Fruit fly (Drosophila melanogaster): Measurements from ENCODE around the gene tomb.

tomb gene

DNA sequence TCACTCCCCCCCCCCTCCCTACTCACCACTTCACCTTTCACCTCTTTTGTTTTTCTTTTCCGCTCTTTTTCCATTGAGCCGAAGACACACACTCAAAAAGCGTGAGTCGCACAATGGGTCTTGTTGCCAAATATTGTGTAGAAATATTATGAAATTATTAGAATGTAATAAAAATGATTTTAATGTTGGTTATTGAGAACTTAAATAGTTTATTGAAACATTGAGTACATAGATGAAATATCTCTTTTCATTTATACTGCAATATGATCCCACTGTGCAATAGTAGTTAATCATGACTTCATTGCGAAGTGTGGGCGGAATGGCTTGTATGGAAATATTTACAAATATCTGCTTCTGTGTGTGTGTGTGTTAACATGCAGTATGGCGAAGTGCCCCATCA, 30.5 kb upstream of the tomb start (continued):
- TF ChIP-seq CG3919 (GFP tag; optimal IDR thresholded peaks at IDR 0.05) (peak; percentile 38), pdm3 (GFP tag; optimal IDR thresholded peaks at IDR 0.05) (peak; percentile 43), Blimp-1 (GFP tag; optimal IDR thresholded peaks at IDR 0.05) (no peak), Hr4 (GFP tag; optimal IDR thresholded peaks at IDR 0.05) (peak; percentile 58), CG15336 (GFP tag; IDR thresholded peaks at IDR 0.05) (peak; percentile 88), CG1621 (tag; optimal IDR thresholded peaks at IDR 0.05) (peak; percentile 41), fd59A (GFP tag; optimal IDR thresholded peaks at IDR 0.05) (peak; percentile 19), net (GFP tag; optimal IDR thresholded peaks at IDR 0.05) (peak; percentile 15), OdsH (GFP tag; optimal IDR thresholded peaks at IDR 0.05) (peak; percentile 46)

dm6 chr2L:5558809-5559392, 22.3 kb upstream of the tomb start, which contains the start of gene GluRIIB:
GluRIIB (plus strand) TSS chr2L:5559342.
- no peak for TF ChIP-seq Gug (GFP tag; IDR thresholded peaks at IDR 0.05)
- TF ChIP-seq Sox14 (GFP tag; optimal IDR thresholded peaks at IDR 0.05), result no peak
- TF ChIP-seq CG8319 (GFP tag; optimal IDR thresholded peaks at IDR 0.05), result no peak
- TF ChIP-seq CG6163 (GFP tag; IDR thresholded peaks at IDR 0.05), result no peak
- no peak for TF ChIP-seq dac (GFP tag; optimal IDR thresholded peaks at IDR 0.05)
- TF ChIP-seq CG31627 (GFP tag; optimal IDR thresholded peaks at IDR 0.05), result no peak
- TF ChIP-seq CG8119 (GFP tag; IDR thresholded peaks at IDR 0.05), result no peak
- TF ChIP-seq vri (GFP tag; optimal IDR thresholded peaks at IDR 0.05), result no peak
- TF ChIP-seq CG6276 (GFP tag; optimal IDR thresholded peaks at IDR 0.05), result no peak
- no peak for TF ChIP-seq Blimp-1 (GFP tag; optimal IDR thresholded peaks at IDR 0.05)
- TF ChIP-seq CG4318 (GFP tag; optimal IDR thresholded peaks at IDR 0.05), result no peak
- TF ChIP-seq cyc (GFP tag; optimal IDR thresholded peaks at IDR 0.05), result no peak
- TF ChIP-seq CG6808 (GFP tag; optimal IDR thresholded peaks at IDR 0.05), result no peak
- no peak for TF ChIP-seq CG8632 (GFP tag; optimal IDR thresholded peaks at IDR 0.05)

- TF ChIP-seq CG7368 (GFP tag; optimal IDR thresholded peaks at IDR 0.05) (no peak), cyc (GFP tag; optimal IDR thresholded peaks at IDR 0.05) (no peak), dsx (GFP tag; optimal IDR thresholded peaks at IDR 0.05; ENCODE audit: poor library complexity, severe bottlenecking) (no peak), CG8119 (GFP tag; IDR thresholded peaks at IDR 0.05) (no peak), CG10631 (GFP tag; optimal IDR thresholded peaks at IDR 0.05) (no peak), CG32006 (GFP tag; optimal IDR thresholded peaks at IDR 0.05) (no peak), Smox (GFP tag; optimal IDR thresholded peaks at IDR 0.05) (no peak), esn (GFP tag; optimal IDR thresholded peaks at IDR 0.05) (no peak)
These were observed 18.3 kb upstream of the tomb start, which contains the start of gene GluRIIA for dm6 chr2L:5554818-5555217. GluRIIA (plus strand) TSS chr2L:5555072.

dm6 chr2L:5553750-5554149, 17.2 kb upstream of the tomb start, which contains the start of the genes CG14013 and CG14017:
CG14013 (minus strand) TSS chr2L:5553850.
CG14017 (plus strand) TSS chr2L:5553897.
- TF ChIP-seq CG3919 (GFP tag; optimal IDR thresholded peaks at IDR 0.05) (no peak), CG10631 (GFP tag; optimal IDR thresholded peaks at IDR 0.05) (no peak), CG8119 (GFP tag; IDR thresholded peaks at IDR 0.05) (no peak), CG7368 (GFP tag; optimal IDR thresholded peaks at IDR 0.05) (no peak), CG9139 (GFP tag; optimal IDR thresholded peaks at IDR 0.05) (no peak), Ets96B (tag; optimal IDR thresholded peaks at IDR 0.05) (no peak), dsx (GFP tag; optimal IDR thresholded peaks at IDR 0.05; ENCODE audit: poor library complexity, severe bottlenecking) (no peak), CG4318 (GFP tag; optimal IDR thresholded peaks at IDR 0.05) (no peak), lz (GFP tag; optimal IDR thresholded peaks at IDR 0.05) (no peak), CG6276 (GFP tag; optimal IDR thresholded peaks at IDR 0.05) (no peak), ss (GFP tag; optimal IDR thresholded peaks at IDR 0.05) (no peak), Blimp-1 (GFP tag; optimal IDR thresholded peaks at IDR 0.05) (no peak)

dm6 chr2L:5551538-5551937, 15.0 kb upstream of the tomb start, which contains the start of gene CG18269:
CG18269 (plus strand) TSS chr2L:5551838.
- no peak for TF ChIP-seq topi (GFP tag; optimal IDR thresholded peaks at IDR 0.05)
- no peak for TF ChIP-seq CG11294 (GFP tag; IDR thresholded peaks at IDR 0.05)
- no peak for TF ChIP-seq vri (GFP tag; optimal IDR thresholded peaks at IDR 0.05)
- TF ChIP-seq pdm3 (GFP tag; optimal IDR thresholded peaks at IDR 0.05), result no peak
- no peak for TF ChIP-seq achi (GFP tag; optimal IDR thresholded peaks at IDR 0.05)
- TF ChIP-seq spab (GFP tag; optimal IDR thresholded peaks at IDR 0.05), result no peak
- no peak for TF ChIP-seq esn (GFP tag; optimal IDR thresholded peaks at IDR 0.05)
- TF ChIP-seq Eip75B (GFP tag; optimal IDR thresholded peaks at IDR 0.05), result no peak
- TF ChIP-seq acj6 (GFP tag; optimal IDR thresholded peaks at IDR 0.05), result no peak
- no peak for TF ChIP-seq CG6808 (GFP tag; optimal IDR thresholded peaks at IDR 0.05)
- no peak for TF ChIP-seq CG31627 (GFP tag; optimal IDR thresholded peaks at IDR 0.05)
- no peak for TF ChIP-seq Smox (GFP tag; optimal IDR thresholded peaks at IDR 0.05)
- TF ChIP-seq CG15336 (GFP tag; IDR thresholded peaks at IDR 0.05), result no peak
- TF ChIP-seq CG6854 (GFP tag; optimal IDR thresholded peaks at IDR 0.05), result no peak
- TF ChIP-seq CG6276 (GFP tag; optimal IDR thresholded peaks at IDR 0.05), result no peak
- no peak for TF ChIP-seq lz (GFP tag; optimal IDR thresholded peaks at IDR 0.05)

All from whole organism, prepupa.